Worm (Caenorhabditis elegans): ENCODE results near the gene acdh-2.

acdh-2 gene

ce11 chrII:5522637-5523036, 24.7 kb downstream of the acdh-2 start, which contains the start of gene ZK177.11:
ZK177.11 (plus strand) TSS chrII:5522937.
- TF ChIP-seq pqm-1 (tag; optimal IDR thresholded peaks at IDR 0.05): no peak
- no peak for TF ChIP-seq pag-3 (tag; optimal IDR thresholded peaks at IDR 0.05; ENCODE audit: borderline replicate concordance)
- no peak for TF ChIP-seq dmd-4 (tag; optimal IDR thresholded peaks at IDR 0.05; ENCODE audit: borderline replicate concordance)
- TF ChIP-seq zip-5 (tag; optimal IDR thresholded peaks at IDR 0.05): no peak
- no peak for TF ChIP-seq fkh-10 (GFP tag; optimal IDR thresholded peaks at IDR 0.05)

DNA sequence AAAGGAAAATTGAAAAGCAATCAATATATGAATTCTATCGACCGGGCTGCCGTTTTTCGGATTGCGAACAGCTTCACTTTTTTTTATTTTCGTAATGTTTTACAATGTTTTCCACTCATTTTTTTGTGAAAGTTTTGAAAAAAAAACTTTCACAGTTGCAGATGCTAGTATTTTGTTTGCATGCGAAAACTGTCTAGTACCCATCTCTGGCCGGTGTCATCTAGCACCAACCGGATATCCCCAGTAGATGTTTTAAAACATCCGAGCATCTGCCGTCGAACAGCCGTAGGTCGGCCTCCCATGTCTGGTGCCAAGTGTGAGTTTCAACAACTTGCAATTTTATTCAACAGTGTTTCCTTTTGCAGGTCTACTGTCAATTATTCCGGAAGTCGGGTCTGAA, 25.9 kb downstream of the acdh-2 start, which contains the start of gene ZK177.12:
ZK177.12 (plus strand) TSS at position 301 of the 400 bp plus-strand sequence.
- TF ChIP-seq ref-2 (tag; optimal IDR thresholded peaks at IDR 0.05) (no peak), C08G9.2 (tag; optimal IDR thresholded peaks at IDR 0.05) (no peak), ceh-9 (tag; optimal IDR thresholded peaks at IDR 0.05) (no peak)

DNA sequence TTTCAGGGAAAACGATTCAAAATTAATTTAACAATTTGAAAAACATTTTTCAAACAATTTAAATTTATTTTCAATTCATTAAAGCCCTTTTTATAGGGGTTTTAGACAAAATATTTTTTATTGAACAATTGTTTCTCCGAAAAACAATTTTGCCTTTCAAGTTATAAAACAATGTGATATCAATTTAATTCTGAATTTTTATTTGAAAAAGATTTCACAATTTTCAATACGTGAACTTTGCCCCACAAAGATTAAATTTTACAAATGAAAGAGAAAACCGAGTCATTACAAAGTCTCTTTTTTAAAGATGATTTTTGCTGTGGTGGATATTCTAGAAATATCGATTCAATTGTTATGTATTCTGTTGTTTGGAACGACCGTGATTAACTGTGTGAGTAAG, 28.4 kb downstream of the acdh-2 start, which contains the start of gene ZK177.2:
ZK177.2 (plus strand) TSS at position 301 of the 400 bp plus-strand sequence.
- TF ChIP-seq F13H6.1 (tag; optimal IDR thresholded peaks at IDR 0.05): no peak
- TF ChIP-seq sdc-2 (tag; optimal IDR thresholded peaks at IDR 0.05): no peak
- TF ChIP-seq ztf-16 (tag; optimal IDR thresholded peaks at IDR 0.05): no peak
- TF ChIP-seq elt-4 (tag; optimal IDR thresholded peaks at IDR 0.05): no peak
- TF ChIP-seq ceh-6 (GFP tag; optimal IDR thresholded peaks at IDR 0.05): no peak
- TF ChIP-seq hlh-8 (tag; optimal IDR thresholded peaks at IDR 0.05): no peak
- no peak for TF ChIP-seq tbx-7 (tag; optimal IDR thresholded peaks at IDR 0.05)
- no peak for TF ChIP-seq pha-4 (tag; optimal IDR thresholded peaks at IDR 0.05)

DNA sequence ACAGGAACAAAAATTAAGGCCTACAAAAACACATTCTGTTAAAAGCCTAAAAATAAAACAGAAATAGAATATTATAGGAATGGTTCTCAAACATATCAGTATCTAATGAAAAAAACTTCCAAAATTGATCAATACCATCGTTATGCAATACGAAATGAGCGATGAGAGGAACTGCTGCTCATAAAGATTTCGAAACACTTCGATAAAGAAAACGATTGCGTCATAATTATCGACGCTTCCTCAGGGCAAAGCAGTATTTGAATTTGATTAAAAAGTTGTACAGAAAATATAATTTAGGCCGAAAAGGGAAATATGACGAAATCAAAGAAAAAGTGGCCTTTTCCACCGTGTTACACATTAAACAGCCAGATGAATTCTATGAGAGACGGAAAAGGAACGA, 29.2 kb downstream of the acdh-2 start:
- TF ChIP-seq pag-3 (tag; optimal IDR thresholded peaks at IDR 0.05; ENCODE audit: borderline replicate concordance) (no peak), npax-4 (tag; optimal IDR thresholded peaks at IDR 0.05) (no peak), lin-11 (tag; optimal IDR thresholded peaks at IDR 0.05) (no peak), T23F11.4 (GFP tag; optimal IDR thresholded peaks at IDR 0.05) (no peak), fkh-10 (GFP tag; optimal IDR thresholded peaks at IDR 0.05) (no peak), pat-9 (tag; optimal IDR thresholded peaks at IDR 0.05) (no peak), hlh-8 (tag; optimal IDR thresholded peaks at IDR 0.05) (no peak), mec-3 (tag; optimal IDR thresholded peaks at IDR 0.05; ENCODE audit: borderline replicate concordance) (no peak), Y22D7AL.16 (tag; optimal IDR thresholded peaks at IDR 0.05) (no peak), sox-4 (tag; optimal IDR thresholded peaks at IDR 0.05) (no peak), ceh-18 (tag; optimal IDR thresholded peaks at IDR 0.05) (no peak), ceh-22 (tag; optimal IDR thresholded peaks at IDR 0.05) (no peak), hlh-6 (tag; optimal IDR thresholded peaks at IDR 0.05) (no peak), odd-2 (tag; optimal IDR thresholded peaks at IDR 0.05) (no peak), unc-3 (GFP tag; conservative IDR thresholded peaks at IDR 0.05) (no peak), unc-3 (tag; optimal IDR thresholded peaks at IDR 0.05) (no peak)

- no peak for TF ChIP-seq fax-1 (tag; optimal IDR thresholded peaks at IDR 0.05)
- no peak for TF ChIP-seq sox-2 (GFP tag; IDR thresholded peaks at IDR 0.05)
- no peak for TF ChIP-seq elt-4 (tag; optimal IDR thresholded peaks at IDR 0.05)
- no peak for TF ChIP-seq ref-2 (tag; optimal IDR thresholded peaks at IDR 0.05)
- no peak for TF ChIP-seq ceh-48 (tag; optimal IDR thresholded peaks at IDR 0.05)
- TF ChIP-seq ztf-16 (tag; optimal IDR thresholded peaks at IDR 0.05): no peak
- TF ChIP-seq lin-11 (tag; optimal IDR thresholded peaks at IDR 0.05): no peak
- TF ChIP-seq ceh-2 (tag; optimal IDR thresholded peaks at IDR 0.05): no peak
These were observed 29.6 kb downstream of the acdh-2 start, which contains the start of gene ZK177.9 for ce11 chrII:5517643-5518042. ZK177.9 (minus strand) TSS chrII:5517743.

DNA sequence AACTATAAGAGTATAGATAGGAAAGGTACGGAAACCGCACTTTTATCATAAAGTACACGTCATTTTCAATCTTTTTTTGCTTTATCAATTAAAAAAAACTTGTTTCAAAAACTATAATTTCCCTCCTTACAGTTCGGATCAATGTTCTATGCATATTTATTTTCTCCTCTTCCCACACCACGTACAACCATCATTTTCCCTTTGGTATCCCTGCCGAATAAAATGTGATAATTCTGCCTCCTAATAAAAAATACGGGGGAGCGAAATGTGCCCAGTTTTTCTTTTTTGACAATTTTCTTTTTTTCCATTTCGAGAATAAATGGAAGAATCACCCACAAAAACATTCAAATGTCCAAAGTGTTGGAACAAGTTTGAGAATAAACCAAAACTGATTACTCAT, 31.8 kb downstream of the acdh-2 start, which contains the start of gene ZK177.3:
ZK177.3 (plus strand) TSS at position 301 of the 400 bp plus-strand sequence.
- no peak for TF ChIP-seq pros-1 (tag; optimal IDR thresholded peaks at IDR 0.05)
- TF ChIP-seq ama-1 (optimal IDR thresholded peaks at IDR 0.05): no peak
- no peak for TF ChIP-seq F13H6.1 (tag; optimal IDR thresholded peaks at IDR 0.05)
- TF ChIP-seq ceh-24 (tag; optimal IDR thresholded peaks at IDR 0.05): no peak
- no peak for TF ChIP-seq pat-9 (tag; optimal IDR thresholded peaks at IDR 0.05)
- no peak for TF ChIP-seq madf-2 (tag; optimal IDR thresholded peaks at IDR 0.05)
- TF ChIP-seq rnt-1 (tag; optimal IDR thresholded peaks at IDR 0.05): no peak
- TF ChIP-seq ceh-9 (tag; optimal IDR thresholded peaks at IDR 0.05): no peak
- no peak for TF ChIP-seq ceh-48 (tag; optimal IDR thresholded peaks at IDR 0.05)
- TF ChIP-seq pha-2 (tag; optimal IDR thresholded peaks at IDR 0.05): no peak
- no peak for TF ChIP-seq hlh-6 (tag; optimal IDR thresholded peaks at IDR 0.05)
- no peak for TF ChIP-seq C38D4.7 (GFP tag; optimal IDR thresholded peaks at IDR 0.05)
- TF ChIP-seq odd-2 (tag; optimal IDR thresholded peaks at IDR 0.05): no peak
- no peak for TF ChIP-seq lin-11 (tag; optimal IDR thresholded peaks at IDR 0.05)
- no peak for TF ChIP-seq ztf-16 (tag; optimal IDR thresholded peaks at IDR 0.05)
- TF ChIP-seq ceh-6 (GFP tag; optimal IDR thresholded peaks at IDR 0.05): no peak
- no peak for TF ChIP-seq tbx-7 (tag; optimal IDR thresholded peaks at IDR 0.05)
